Worm (Caenorhabditis elegans): ENCODE results near the gene ltd-1.

DNA sequence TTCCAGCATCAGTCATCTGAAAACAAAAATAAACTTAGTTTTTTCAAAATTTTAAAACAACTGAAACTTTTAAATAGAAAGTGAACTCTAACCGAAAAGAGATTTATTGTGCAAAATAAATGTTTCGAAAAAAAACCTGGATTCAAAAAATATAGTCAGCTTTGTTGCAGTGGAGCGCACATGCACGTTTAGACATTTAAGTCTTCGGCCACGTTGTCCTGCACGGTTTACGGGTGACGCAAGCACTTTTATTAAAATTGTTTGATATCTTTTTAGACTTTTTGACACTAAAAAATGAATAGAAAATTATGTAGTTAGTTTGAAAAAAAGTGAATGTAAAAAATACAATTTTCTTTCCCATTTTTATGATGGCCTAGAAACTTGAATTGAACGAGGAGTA lies 53.1 kb downstream of the ltd-1 start, which contains the start of the genes ubh-4 and algn-6:
- TF ChIP-seq pqm-1 (tag; optimal IDR thresholded peaks at IDR 0.05) (no peak), tbx-2 (tag; optimal IDR thresholded peaks at IDR 0.05) (peak; percentile 53), unc-62 (GFP tag; optimal IDR thresholded peaks at IDR 0.05) (no peak), nhr-77 (tag; optimal IDR thresholded peaks at IDR 0.05) (peak; percentile 38)

Measured in whole organism, L1 larva.